Fruit fly (Drosophila melanogaster): ENCODE results near the gene mthl11.

DNA sequence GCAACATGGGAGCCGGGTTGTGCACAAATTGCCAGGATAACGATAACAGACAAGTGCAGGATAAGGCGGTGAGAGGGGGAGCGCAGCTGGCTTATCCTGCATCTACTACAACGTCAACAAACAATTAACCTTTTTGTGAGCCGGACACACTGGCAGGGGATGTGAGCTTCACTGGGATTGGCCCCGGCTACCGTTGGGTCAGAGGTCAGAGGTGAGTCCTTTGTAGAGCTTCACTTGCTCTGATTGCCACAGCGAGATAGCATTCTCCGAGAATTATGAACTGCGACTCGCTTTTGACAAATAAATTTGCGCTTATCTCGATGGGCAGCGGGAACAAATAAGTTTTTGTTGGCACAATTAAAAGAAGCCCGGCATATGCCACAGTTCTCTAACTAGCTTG is 31.0 kb upstream of the mthl11 start:
- TF ChIP-seq jim (GFP tag; optimal IDR thresholded peaks at IDR 0.05) (no peak), Myc (optimal IDR thresholded peaks at IDR 0.05) (no peak), CrebA (GFP tag; optimal IDR thresholded peaks at IDR 0.05; ENCODE audit: borderline replicate concordance) (no peak), woc (GFP tag; optimal IDR thresholded peaks at IDR 0.05) (no peak), Mio (GFP tag; optimal IDR thresholded peaks at IDR 0.05) (no peak), dsf (GFP tag; optimal IDR thresholded peaks at IDR 0.05; ENCODE audit: borderline replicate concordance) (no peak)
